Worm (Caenorhabditis elegans): ENCODE data around the gene tmem-138.

ce11 chrII:8135953-8136352 lies 21.2 kb upstream of the tmem-138 start:
- no peak for TF ChIP-seq mdl-1 (tag; optimal IDR thresholded peaks at IDR 0.05)
- no peak for TF ChIP-seq ama-1 (optimal IDR thresholded peaks at IDR 0.05)
- TF ChIP-seq sma-3 (GFP tag; optimal IDR thresholded peaks at IDR 0.05), result no peak
- TF ChIP-seq lsy-2 (tag; optimal IDR thresholded peaks at IDR 0.05), result no peak
- no peak for TF ChIP-seq ceh-82 (tag; optimal IDR thresholded peaks at IDR 0.05)
- TF ChIP-seq nhr-11 (tag; optimal IDR thresholded peaks at IDR 0.05), result no peak
- no peak for TF ChIP-seq skn-1 (tag; optimal IDR thresholded peaks at IDR 0.05)
- TF ChIP-seq ceh-16 (tag; optimal IDR thresholded peaks at IDR 0.05), result no peak
